Worm (Caenorhabditis elegans) whole organism, early embryonic: ENCODE measurements around the gene fbxa-16.
"Not testable (repeated sequence)": the region's sequence is repeated elsewhere in the genome, so short reads cannot be mapped to it uniquely, and the experiment has no call there.

ENCODE experiments used
- B0310.2 ChIP-seq: sonication (generic microtip); optimal IDR thresholded peaks from 2 replicates; lab custom pipeline; 2016; ENCODE audit warnings: mild to moderate bottlenecking, missing genetic modification characterization, missing compliant biosample characterization
- F13C5.2 ChIP-seq: sonication (generic microtip); optimal IDR thresholded peaks from 2 replicates; lab custom pipeline; 2017; ENCODE audit warnings: mild to moderate bottlenecking, missing genetic modification characterization, inconsistent platforms, missing compliant biosample characterization
- aly-1 ChIP-seq: sonication (generic microtip); optimal IDR thresholded peaks from 2 replicates; lab custom pipeline; 2016; ENCODE audit warnings: missing genetic modification characterization, missing compliant biosample characterization
- ama-1 ChIP-seq: fragments of 150-350 bp; optimal IDR thresholded peaks from 2 replicates; lab custom pipeline; 2014
- ceh-13 ChIP-seq: fragments of 200-800 bp; sonication (Bioruptor generic); optimal IDR thresholded peaks from 2 replicates; lab custom pipeline; 2018; ENCODE audit warnings: mild to moderate bottlenecking, missing genetic modification characterization, missing compliant biosample characterization
- ceh-36 ChIP-seq: sonication (generic microtip); optimal IDR thresholded peaks from 2 replicates; lab custom pipeline; 2016; ENCODE audit warnings: missing genetic modification characterization, inconsistent platforms, missing compliant biosample characterization
- ets-7 ChIP-seq: sonication (generic microtip); optimal IDR thresholded peaks from 2 replicates; lab custom pipeline; 2016; ENCODE audit warnings: missing genotype, missing genetic modification characterization, missing compliant biosample characterization
- flt-1 ChIP-seq: fragments of 200-800 bp; sonication (Bioruptor generic); IDR thresholded peaks from 2 replicates; pipeline ENCODE4 v1.3.6; 2022; ENCODE audit warnings: missing genetic modification characterization, missing compliant biosample characterization
- hmbx-1 ChIP-seq: sonication (generic microtip); optimal IDR thresholded peaks from 2 replicates; lab custom pipeline; 2016; ENCODE audit warnings: mild to moderate bottlenecking, missing genetic modification characterization, missing compliant biosample characterization
- hmg-4 ChIP-seq: fragments of 200-800 bp; sonication (Bioruptor generic); optimal IDR thresholded peaks from 2 replicates; lab custom pipeline; 2018; ENCODE audit warnings: mild to moderate bottlenecking, missing genetic modification characterization, missing compliant biosample characterization
- hnd-1 ChIP-seq: sonication (generic microtip); optimal IDR thresholded peaks from 2 replicates; lab custom pipeline; 2016; ENCODE audit warnings: missing genetic modification characterization, missing compliant biosample characterization
- pes-1 ChIP-seq: fragments of 200-800 bp; sonication (Bioruptor generic); IDR thresholded peaks from 2 replicates; pipeline ENCODE4 v1.3.6; 2022; ENCODE audit warnings: missing genetic modification reagents, missing genetic modification characterization, missing compliant biosample characterization
- scrt-1 ChIP-seq: fragments of 200-800 bp; sonication (Bioruptor generic); IDR thresholded peaks from 2 replicates; pipeline ENCODE4 v1.3.6; 2022; ENCODE audit warnings: missing genetic modification characterization, missing compliant biosample characterization
- sea-1 ChIP-seq: fragments of 200-800 bp; sonication (Bioruptor generic); conservative IDR thresholded peaks from 2 replicates; pipeline ENCODE4 v1.3.6; 2022; ENCODE audit warnings: missing genetic modification characterization, missing compliant biosample characterization
- tbx-11 ChIP-seq: fragments of 200-800 bp; sonication (Bioruptor generic); IDR thresholded peaks from 2 replicates; pipeline ENCODE4 v1.3.6; 2022; ENCODE audit warnings: missing genetic modification characterization, missing compliant biosample characterization
- tbx-37 ChIP-seq: fragments of 200-800 bp; sonication (Bioruptor generic); conservative IDR thresholded peaks from 2 replicates; pipeline ENCODE4 v1.3.6; 2022; ENCODE audit warnings: missing genetic modification reagents, missing genetic modification characterization, missing compliant biosample characterization
- tra-4 ChIP-seq: sonication (generic microtip); optimal IDR thresholded peaks from 2 replicates; lab custom pipeline; 2017; ENCODE audit warnings: missing genetic modification characterization, missing compliant biosample characterization

The fbxa-16 gene

DNA sequence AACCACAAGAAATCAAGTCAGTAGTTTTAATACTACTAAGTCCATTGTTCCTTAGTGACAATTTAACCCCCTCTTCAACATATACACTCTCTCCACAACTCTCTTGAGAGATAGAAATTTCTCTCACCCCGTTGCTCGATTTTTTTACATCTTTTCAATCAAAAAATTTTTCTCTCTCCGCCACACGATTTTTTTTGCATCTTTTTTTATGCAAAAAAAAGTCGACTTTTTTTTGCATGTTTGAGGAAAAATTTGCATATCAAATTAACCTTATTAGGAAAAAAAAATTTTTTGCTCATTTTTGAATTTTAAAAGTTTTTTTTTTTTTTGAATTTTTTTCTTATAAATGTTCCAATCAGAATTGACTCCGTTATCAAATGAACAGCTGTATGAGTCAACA, 27.4 kb downstream of the fbxa-16 start:
- TF ChIP-seq hnd-1 (tag; lab: Kevin White, UChicago) (no peak), hmg-4 (GFP tag; lab: Kevin White, UChicago) (no peak), tra-4 (tag; lab: Kevin White, UChicago) (no peak), tbx-11 (GFP tag; lab: Robert Waterston, UW) (no peak), B0310.2 (no peak), flt-1 (GFP tag; lab: Robert Waterston, UW) (no peak), tbx-37 (GFP tag; lab: Robert Waterston, UW) (no peak), hmbx-1 (no peak), aly-1 (tag; lab: Kevin White, UChicago) (no peak), pes-1 (no peak), ets-7 (tag; lab: Kevin White, UChicago) (no peak), F13C5.2 (tag; lab: Kevin White, UChicago) (no peak), ama-1 (no peak), ceh-13 (GFP tag; lab: Kevin White, UChicago) (no peak), ceh-36 (tag; lab: Kevin White, UChicago) (no peak), scrt-1 (GFP tag; lab: Robert Waterston, UW) (no peak), sea-1 (GFP tag; lab: Robert Waterston, UW) (no peak)

DNA sequence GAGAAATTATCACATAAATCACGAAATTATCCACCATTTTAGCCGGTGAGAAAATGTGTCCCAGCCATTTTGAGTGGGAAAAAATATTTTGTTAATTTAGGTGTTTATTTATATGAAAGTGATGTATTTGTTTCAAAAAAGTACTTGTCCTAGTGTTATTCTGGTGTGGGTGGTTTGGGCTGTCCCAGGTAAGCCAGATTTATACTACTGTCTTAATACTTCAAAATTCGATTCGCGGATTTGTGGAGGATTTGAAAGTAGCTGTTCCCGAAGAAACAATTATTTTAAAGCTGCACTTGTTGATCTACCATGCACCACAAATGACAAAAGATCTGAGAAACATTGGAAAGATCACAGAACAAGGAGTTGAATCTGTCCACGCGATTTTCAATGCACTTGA, 28.4 kb downstream of the fbxa-16 start, which contains the start of gene Y73B3A.11:
TSS of gene Y73B3A.11 (plus strand) at position 301 of the 400 bp plus-strand sequence.
- no peak for TF ChIP-seq aly-1 (tag; lab: Kevin White, UChicago)
- no peak for TF ChIP-seq pes-1
- TF ChIP-seq ceh-36 (tag; lab: Kevin White, UChicago) = no peak
- no peak for TF ChIP-seq B0310.2
- TF ChIP-seq hmg-4 (GFP tag; lab: Kevin White, UChicago) = no peak
- TF ChIP-seq ceh-13 (GFP tag; lab: Kevin White, UChicago) = no peak
- no peak for TF ChIP-seq hmbx-1
- TF ChIP-seq tbx-11 (GFP tag; lab: Robert Waterston, UW) = no peak
- no peak for TF ChIP-seq tbx-37 (GFP tag; lab: Robert Waterston, UW)
- TF ChIP-seq ets-7 (tag; lab: Kevin White, UChicago) = no peak
- TF ChIP-seq flt-1 (GFP tag; lab: Robert Waterston, UW) = no peak
- no peak for TF ChIP-seq ama-1
- no peak for TF ChIP-seq sea-1 (GFP tag; lab: Robert Waterston, UW)
- TF ChIP-seq tra-4 (tag; lab: Kevin White, UChicago) = no peak
- TF ChIP-seq F13C5.2 (tag; lab: Kevin White, UChicago) = no peak
- TF ChIP-seq hnd-1 (tag; lab: Kevin White, UChicago) = no peak
- TF ChIP-seq scrt-1 (GFP tag; lab: Robert Waterston, UW) = no peak

DNA sequence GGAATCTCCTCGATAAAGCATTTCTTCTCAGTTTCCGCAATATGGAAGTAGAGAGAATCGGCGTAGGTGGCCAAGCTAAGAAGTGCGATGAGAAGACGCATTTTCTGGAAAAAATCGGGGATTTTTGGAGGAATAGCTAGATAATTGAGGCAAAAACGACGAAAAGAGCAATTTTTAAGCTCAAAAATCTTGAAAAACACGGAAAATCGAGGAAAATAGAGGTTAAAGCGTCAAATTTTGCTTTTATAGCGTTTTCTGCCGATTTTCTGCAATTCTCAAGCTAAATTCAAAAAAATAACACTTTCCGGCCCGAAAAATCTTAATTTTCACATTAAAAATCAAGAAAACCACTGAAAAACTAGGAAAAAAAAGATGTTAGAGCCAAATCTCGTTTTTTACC, 43.6 kb downstream of the fbxa-16 start, which contains the start of gene tmed-12:
TSS of gene tmed-12 (minus strand) at position 101 of the 400 bp plus-strand sequence.
- TF ChIP-seq ets-7 (tag; lab: Kevin White, UChicago); tra-4 (tag; lab: Kevin White, UChicago); ceh-13 (GFP tag; lab: Kevin White, UChicago): not testable (repeated sequence)

DNA sequence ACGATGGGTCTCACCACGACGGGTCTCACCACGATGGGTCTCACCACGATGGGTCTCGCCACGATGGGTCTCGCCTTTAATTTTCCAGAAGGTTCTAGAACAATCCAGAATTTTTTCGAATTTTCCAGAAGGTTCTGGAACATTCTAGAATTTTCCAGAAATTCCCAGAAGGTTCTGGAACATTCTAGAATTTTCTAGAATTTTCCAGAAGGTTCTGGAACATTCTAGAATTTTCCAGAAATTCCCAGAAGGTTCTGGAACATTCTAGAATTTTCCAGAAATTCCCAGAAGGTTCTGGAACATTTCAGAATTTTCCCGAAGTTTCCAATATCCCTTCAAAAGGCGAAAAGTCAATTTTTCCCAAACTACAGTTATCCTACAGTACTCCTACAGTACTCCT, 50.1 kb downstream of the fbxa-16 start:
- 0 out of 2 replicates have a peak, but pooled peaks have one; percentile 26 for TF ChIP-seq pes-1
